Worm (Caenorhabditis elegans) whole organism, young adult: Measurements from ENCODE around the gene Y62H9A.12.
"Not testable (repeated sequence)": the region's sequence is repeated elsewhere in the genome, so short reads cannot be mapped to it uniquely, and the experiment has no call there.

Experiments
- B0019.2 ChIP-seq: fragments of 200-800 bp; sonication (Bioruptor generic); conservative IDR thresholded peaks from 2 replicates; pipeline ENCODE4 v1.3.6; 2022; ENCODE audit warnings: missing genetic modification reagents, missing genetic modification characterization, missing compliant biosample characterization
- B0261.1 ChIP-seq: sonication (generic microtip); optimal IDR thresholded peaks from 2 replicates; lab custom pipeline; 2016; ENCODE audit warnings: mild to moderate bottlenecking, missing genetic modification characterization, moderate library complexity, missing compliant biosample characterization
- F10E7.11 ChIP-seq: sonication (generic microtip); optimal IDR thresholded peaks from 2 replicates; lab custom pipeline; 2017; ENCODE audit warnings: mild to moderate bottlenecking, missing genetic modification characterization, moderate library complexity, missing compliant biosample characterization
- F52B5.7 ChIP-seq: sonication (generic microtip); optimal IDR thresholded peaks from 2 replicates; lab custom pipeline; 2016; ENCODE audit warnings: mild to moderate bottlenecking, missing genetic modification characterization, missing compliant biosample characterization
- F57C9.4 ChIP-seq: sonication (generic microtip); optimal IDR thresholded peaks from 2 replicates; lab custom pipeline; 2017; ENCODE audit warnings: mild to moderate bottlenecking, missing genetic modification characterization, missing compliant biosample characterization
- K12H6.12 ChIP-seq: fragments of 200-800 bp; sonication (Bioruptor generic); optimal IDR thresholded peaks from 2 replicates; lab custom pipeline; 2018; ENCODE audit warnings: mild to moderate bottlenecking, missing genetic modification characterization, missing compliant biosample characterization
- Y53G8AR.9 ChIP-seq: fragments of 200-800 bp; sonication (Bioruptor generic); conservative IDR thresholded peaks from 2 replicates; pipeline ENCODE4 v1.3.6; 2022; ENCODE audit warnings: missing genetic modification reagents, missing genetic modification characterization, missing compliant biosample characterization
- Y79H2A.3 ChIP-seq: fragments of 200-800 bp; sonication (Bioruptor generic); conservative IDR thresholded peaks from 2 replicates; pipeline ENCODE4 v1.3.6; 2022; ENCODE audit warnings: missing genetic modification reagents, missing genetic modification characterization, missing compliant biosample characterization
- aptf-3 ChIP-seq: fragments of 200-800 bp; sonication (Bioruptor generic); IDR thresholded peaks from 2 replicates; pipeline ENCODE4 v1.3.6; 2022; ENCODE audit warnings: missing genetic modification characterization, missing compliant biosample characterization
- atf-7 ChIP-seq: sonication (generic microtip); optimal IDR thresholded peaks from 2 replicates; lab custom pipeline; 2017; ENCODE audit warnings: mild to moderate bottlenecking, missing genetic modification characterization, missing compliant biosample characterization
- athp-1 ChIP-seq: sonication (generic microtip); optimal IDR thresholded peaks from 2 replicates; lab custom pipeline; 2017; ENCODE audit warnings: mild to moderate bottlenecking, missing genetic modification characterization, missing compliant biosample characterization
- ceh-27 ChIP-seq: fragments of 200-800 bp; sonication (Bioruptor generic); optimal IDR thresholded peaks from 2 replicates; lab custom pipeline; 2018; ENCODE audit warnings: mild to moderate bottlenecking, missing genetic modification characterization, moderate library complexity, missing compliant biosample characterization
- chd-7 ChIP-seq: sonication (generic microtip); optimal IDR thresholded peaks from 2 replicates; lab custom pipeline; 2016; ENCODE audit warnings: mild to moderate bottlenecking, missing genetic modification characterization, moderate library complexity, missing compliant biosample characterization
- die-1 ChIP-seq: sonication (generic microtip); optimal IDR thresholded peaks from 2 replicates; lab custom pipeline; 2016; ENCODE audit warnings: missing genotype, mild to moderate bottlenecking, missing genetic modification characterization, missing compliant biosample characterization
- dpl-1 ChIP-seq: fragments of 150-350 bp; optimal IDR thresholded peaks from 2 replicates; lab custom pipeline; 2014; ENCODE audit warnings: missing biosample characterization, missing genetic modification reagents, missing genetic modification characterization
- gei-17 ChIP-seq: fragments of 200-800 bp; sonication (Bioruptor generic); optimal IDR thresholded peaks from 2 replicates; lab custom pipeline; 2018; ENCODE audit warnings: mild to moderate bottlenecking, missing genetic modification characterization, missing compliant biosample characterization
- hlh-12 ChIP-seq: sonication (generic microtip); optimal IDR thresholded peaks from 2 replicates; lab custom pipeline; 2016; ENCODE audit warnings: missing genetic modification characterization, missing compliant biosample characterization
- let-607 ChIP-seq, 2 experiments: fragments of 200-800 bp in 1 of 2; sonication (Bioruptor generic) in 1 of 2; sonication (generic microtip) in 1 of 2; optimal IDR thresholded peaks; 2 replicates each; lab custom pipeline; 2016 to 2018; ENCODE audit warnings: mild to moderate bottlenecking in 2 of 2, missing compliant biosample characterization in 2 of 2, missing genetic modification characterization in 2 of 2, moderate library complexity in 2 of 2, missing genotype in 1 of 2
- lin-40 ChIP-seq: sonication (generic microtip); optimal IDR thresholded peaks from 2 replicates; lab custom pipeline; 2016; ENCODE audit warnings: missing genetic modification characterization, mild to moderate bottlenecking, missing compliant biosample characterization, missing genotype, missing genetic modification reagents
- lsl-1 ChIP-seq: fragments of 200-800 bp; sonication (Bioruptor generic); optimal IDR thresholded peaks from 2 replicates; lab custom pipeline; 2018; ENCODE audit warnings: mild to moderate bottlenecking, missing genetic modification characterization, moderate library complexity, missing compliant biosample characterization
- madf-10 ChIP-seq: sonication (generic microtip); optimal IDR thresholded peaks from 2 replicates; lab custom pipeline; 2016; ENCODE audit warnings: mild to moderate bottlenecking, missing genetic modification characterization, missing compliant biosample characterization
- madf-8 ChIP-seq: fragments of 200-800 bp; sonication (Bioruptor generic); conservative IDR thresholded peaks from 2 replicates; pipeline ENCODE4 v1.3.6; 2022; ENCODE audit warnings: missing genetic modification reagents, missing genetic modification characterization, missing compliant biosample characterization
- mxl-1 ChIP-seq: sonication (generic microtip); optimal IDR thresholded peaks from 2 replicates; lab custom pipeline; 2016; ENCODE audit warnings: missing genetic modification characterization, missing compliant biosample characterization
- nfya-2 ChIP-seq: fragments of 200-800 bp; sonication (Bioruptor generic); IDR thresholded peaks from 2 replicates; pipeline ENCODE4 v1.3.6; 2022; ENCODE audit warnings: missing genetic modification reagents, missing genetic modification characterization, missing compliant biosample characterization
- nhr-120 ChIP-seq: fragments of 200-800 bp; sonication (Bioruptor generic); IDR thresholded peaks from 2 replicates; pipeline ENCODE4 v1.3.6; 2022; ENCODE audit warnings: missing genetic modification characterization, missing compliant biosample characterization
- nhr-80 ChIP-seq: sonication (generic microtip); optimal IDR thresholded peaks from 2 replicates; lab custom pipeline; 2016; ENCODE audit warnings: missing genetic modification characterization, missing compliant biosample characterization
- pha-4 ChIP-seq: fragments of 150-350 bp; sonication (generic microtip); optimal IDR thresholded peaks from 2 replicates; lab custom pipeline; 2014; ENCODE audit warnings: missing biosample characterization, missing genetic modification reagents, missing genetic modification characterization
- rpc-1 ChIP-seq, 2 experiments: fragments of 150-350 bp in 1 of 2; sonication (generic microtip) in 1 of 2; optimal IDR thresholded peaks; 2 replicates each; lab custom pipeline; 2014 to 2018; ENCODE audit warnings: missing biosample characterization in 1 of 2, missing genetic modification characterization in 1 of 2, missing genetic modification reagents in 1 of 2, missing genotype in 1 of 2
- sea-2 ChIP-seq: fragments of 200-800 bp; sonication (Bioruptor generic); IDR thresholded peaks from 2 replicates; pipeline ENCODE4 v1.3.6; 2022; ENCODE audit warnings: missing genetic modification characterization, missing compliant biosample characterization
- snpc-1.1 ChIP-seq: sonication (generic microtip); optimal IDR thresholded peaks from 2 replicates; lab custom pipeline; 2017; ENCODE audit warnings: missing genetic modification characterization, mild to moderate bottlenecking, missing compliant biosample characterization, antibody characterized with exemption, moderate library complexity, missing genotype, missing genetic modification reagents; ENCODE audit not compliant: insufficient read depth
- ztf-22 ChIP-seq: fragments of 200-800 bp; sonication (Bioruptor generic); optimal IDR thresholded peaks from 2 replicates; lab custom pipeline; 2018; ENCODE audit warnings: mild to moderate bottlenecking, missing genetic modification characterization, moderate library complexity, missing compliant biosample characterization
- ztf-6 ChIP-seq: fragments of 200-800 bp; sonication (Bioruptor generic); IDR thresholded peaks from 2 replicates; pipeline ENCODE4 v1.3.6; 2022; ENCODE audit warnings: missing genetic modification reagents, missing genetic modification characterization, missing compliant biosample characterization

The Y62H9A.12 gene

ce11 chrX:11953229-11953628 is 39.3 kb downstream of the Y62H9A.12 start, which contains the start of gene T08D10.4:
TSS of gene T08D10.4 (minus strand) at chrX:11953329.
- TF ChIP-seq dpl-1, result no peak
- no peak for TF ChIP-seq ztf-6 (GFP tag; lab: Robert Waterston, UW)
- TF ChIP-seq nfya-2 (GFP tag; lab: Robert Waterston, UW), result no peak
- no peak for TF ChIP-seq ceh-27
- TF ChIP-seq hlh-12, result no peak
- TF ChIP-seq F10E7.11 (tag; lab: Kevin White, UChicago), result no peak

ce11 chrX:11955125-11955524 is 41.2 kb downstream of the Y62H9A.12 start, which contains the start of gene T08D10.3:
TSS of gene T08D10.3 (plus strand) at chrX:11955425.
- TF ChIP-seq nhr-80 (tag; lab: Kevin White, UChicago) (peak; percentile 8), K12H6.12 (no peak), F52B5.7 (tag; lab: Kevin White, UChicago) (no peak)

ce11 chrX:11957246-11957645 is 43.3 kb downstream of the Y62H9A.12 start, which contains the start of gene T08D10.5:
TSS of gene T08D10.5 (plus strand) at chrX:11957546.
- TF ChIP-seq nhr-120 (GFP tag; lab: Robert Waterston, UW) (no peak), B0261.1 (tag; lab: Kevin White, UChicago) (no peak), gei-17 (no peak), snpc-1.1 (tag; lab: Kevin White, UChicago) (no peak), F57C9.4 (tag; lab: Kevin White, UChicago) (no peak), aptf-3 (GFP tag; lab: Robert Waterston, UW) (no peak), sea-2 (GFP tag; lab: Robert Waterston, UW) (no peak), atf-7 (tag; lab: Kevin White, UChicago) (no peak), Y79H2A.3 (GFP tag; lab: Robert Waterston, UW) (no peak), hlh-12 (no peak), pha-4 (tag; lab: Kevin White, UChicago) (no peak), let-607 (tag; optimal IDR thresholded peaks at IDR 0.05; lab: Kevin White, UChicago) (no peak), madf-8 (GFP tag; lab: Robert Waterston, UW) (no peak), athp-1 (tag; lab: Kevin White, UChicago) (no peak), mxl-1 (tag; lab: Kevin White, UChicago) (no peak), B0019.2 (GFP tag; lab: Robert Waterston, UW) (no peak)
- TF ChIP-seq, all 124 proteins: peak for 0

ce11 chrX:11959838-11960237 is 45.9 kb downstream of the Y62H9A.12 start, which contains the start of gene C49F5.8:
TSS of gene C49F5.8 (plus strand) at chrX:11960138.
- no peak for TF ChIP-seq pha-4 (tag; lab: Kevin White, UChicago)
- TF ChIP-seq nhr-80 (tag; lab: Kevin White, UChicago), result peak; percentile 7

ce11 chrX:11961103-11961502 is 47.2 kb downstream of the Y62H9A.12 start, which contains the start of gene C49F5.13:
TSS of gene C49F5.13 (plus strand) at chrX:11961403.
- not testable (repeated sequence) for TF ChIP-seq nhr-120 (GFP tag; lab: Robert Waterston, UW); die-1 (tag; lab: Kevin White, UChicago); athp-1 (tag; lab: Kevin White, UChicago)

ce11 chrX:11962050-11962788 is 48.3 kb downstream of the Y62H9A.12 start:
- TF ChIP-seq atf-7 (tag; lab: Kevin White, UChicago) (peak; percentile 40), let-607 (tag; optimal IDR thresholded peaks at IDR 0.05; lab: Kevin White, UChicago) (peak in 1 of 2 experiments; percentile 1), lsl-1 (no peak), rpc-1 (optimal IDR thresholded peaks at IDR 0.05; lab: Kevin White, UChicago) (no peak), rpc-1 (tag; optimal IDR thresholded peaks at IDR 0.05; lab: Kevin White, UChicago) (no peak), chd-7 (peak; percentile 22), Y53G8AR.9 (GFP tag; lab: Robert Waterston, UW) (peak; percentile 57; the same call in 1 of the 2 replicates), ztf-22 (peak; percentile 68), nhr-80 (tag; lab: Kevin White, UChicago) (peak; percentile 94), aptf-3 (GFP tag; lab: Robert Waterston, UW) (no peak), madf-10 (peak; percentile 9), lin-40 (tag; lab: Kevin White, UChicago) (peak; percentile 8)
